Fruit fly (Drosophila melanogaster): Measurements from ENCODE around the gene Gr89a.

Gr89a gene

DNA sequence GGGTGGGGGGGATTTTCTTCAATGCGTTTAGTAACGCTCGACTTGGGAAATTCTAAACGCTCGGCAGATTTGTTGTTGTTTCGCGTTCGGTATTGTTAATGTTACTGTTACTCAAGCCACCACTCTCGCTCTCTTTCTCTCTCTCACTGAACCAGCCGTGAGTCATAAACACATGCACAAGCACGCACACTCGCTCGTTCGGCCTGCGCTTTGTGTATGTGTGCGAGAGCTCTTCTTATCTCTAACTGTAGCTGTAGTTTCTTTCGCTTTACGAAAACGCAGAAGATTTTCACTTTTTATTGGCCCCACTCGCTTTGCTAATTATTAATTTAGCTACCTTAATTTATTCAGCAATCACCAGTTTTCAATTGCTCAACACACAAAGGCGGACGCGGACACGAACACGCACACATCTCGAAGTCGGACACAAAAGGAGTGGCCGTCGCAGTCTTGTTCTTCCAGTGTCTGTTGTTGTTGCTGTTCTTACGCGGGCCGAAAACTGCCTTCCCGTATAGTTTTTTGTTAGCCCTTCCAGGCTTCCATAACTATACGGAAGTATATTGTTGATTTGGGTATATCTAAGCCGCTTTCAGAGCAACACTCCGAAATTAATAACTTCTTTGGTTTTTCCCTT is 45.7 kb downstream of the Gr89a start (continued):
- TF ChIP-seq Sp1 (GFP tag; optimal IDR thresholded peaks at IDR 0.05): no peak
- TF ChIP-seq Dif (GFP tag; optimal IDR thresholded peaks at IDR 0.05; ENCODE audit: partially characterized antibody): peak; percentile 67
- TF ChIP-seq dsf (GFP tag; optimal IDR thresholded peaks at IDR 0.05; ENCODE audit: borderline replicate concordance): no peak
- no peak for TF ChIP-seq lola (GFP tag; optimal IDR thresholded peaks at IDR 0.05)
- peak; percentile 13 to 50 for TF ChIP-seq dl (GFP tag; optimal IDR thresholded peaks at IDR 0.05; ENCODE audit: insufficient read depth in 1 of 2, partially characterized antibody in 2 of 2)
- no peak for TF ChIP-seq tai (GFP tag; optimal IDR thresholded peaks at IDR 0.05)
- no peak for TF ChIP-seq Hnf4 (GFP tag; optimal IDR thresholded peaks at IDR 0.05)
- TF ChIP-seq Dfd (GFP tag; optimal IDR thresholded peaks at IDR 0.05): no peak
- no peak for TF ChIP-seq ey (GFP tag; optimal IDR thresholded peaks at IDR 0.05)
- TF ChIP-seq h (GFP tag; optimal IDR thresholded peaks at IDR 0.05): no peak

DNA sequence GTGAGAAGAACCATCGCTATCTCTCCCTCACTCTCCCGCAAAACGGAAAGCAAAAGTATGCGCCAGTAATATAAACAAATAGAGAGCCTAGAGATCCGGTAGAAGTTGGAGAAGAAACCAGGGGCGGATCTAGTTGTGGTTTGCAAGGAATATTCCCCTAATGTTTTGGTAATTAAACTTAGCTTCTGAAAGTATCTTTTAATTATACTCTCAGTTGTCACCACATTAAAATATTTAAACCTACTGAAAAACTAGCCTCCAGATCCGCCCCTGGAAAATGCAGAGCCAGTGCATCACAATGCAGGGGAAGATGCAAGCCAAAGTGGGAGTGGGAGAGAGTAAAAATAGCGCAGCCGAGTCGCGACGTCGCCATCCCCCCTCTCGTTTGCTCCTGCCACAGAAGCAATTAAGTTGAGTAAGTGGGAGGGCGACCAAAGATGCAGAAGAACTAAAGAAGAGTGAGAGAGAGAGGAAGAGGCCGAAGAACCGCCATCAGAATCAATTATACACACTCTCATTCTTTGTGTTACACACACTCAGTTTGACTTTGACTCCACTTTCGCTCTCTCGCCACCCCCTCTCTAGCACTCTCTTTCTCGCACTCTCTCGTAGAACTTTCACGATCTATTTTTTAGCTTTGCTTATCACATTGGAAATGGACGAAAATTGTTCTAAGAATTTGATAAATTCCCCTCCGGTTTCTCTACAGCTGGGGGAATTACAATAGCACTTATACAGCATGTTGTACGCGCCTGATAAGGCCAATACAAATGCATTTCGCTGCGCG is 49.4 kb downstream of the Gr89a start:
- TF ChIP-seq Hr83 (GFP tag; optimal IDR thresholded peaks at IDR 0.05; ENCODE audit: poor library complexity, severe bottlenecking) (peak; percentile 71), dsf (GFP tag; optimal IDR thresholded peaks at IDR 0.05; ENCODE audit: borderline replicate concordance) (no peak), Myc (optimal IDR thresholded peaks at IDR 0.05) (no peak), CG9705 (GFP tag; optimal IDR thresholded peaks at IDR 0.05) (peak; percentile 52), Rel (GFP tag; optimal IDR thresholded peaks at IDR 0.05) (no peak), Rel (tag; optimal IDR thresholded peaks at IDR 0.05) (peak; percentile 100), sv (GFP tag; optimal IDR thresholded peaks at IDR 0.05) (peak; percentile 47), Hnf4 (GFP tag; optimal IDR thresholded peaks at IDR 0.05) (peak; percentile 81), Mio (GFP tag; optimal IDR thresholded peaks at IDR 0.05) (peak; percentile 55), dl (GFP tag; optimal IDR thresholded peaks at IDR 0.05; ENCODE audit: insufficient read depth in 1 of 2, partially characterized antibody in 2 of 2) (peak in 1 of 2 experiments; percentile 53), foxo (GFP tag; optimal IDR thresholded peaks at IDR 0.05) (peak in 1 of 2 experiments; percentile 94), fru (GFP tag; optimal IDR thresholded peaks at IDR 0.05) (peak; percentile 88), h (GFP tag; optimal IDR thresholded peaks at IDR 0.05) (peak; percentile 93), OdsH (GFP tag; optimal IDR thresholded peaks at IDR 0.05) (peak; percentile 82), HLH106 (tag; optimal IDR thresholded peaks at IDR 0.05) (peak; percentile 88), dmrt93B (GFP tag; optimal IDR thresholded peaks at IDR 0.05) (no peak), CrebA (GFP tag; optimal IDR thresholded peaks at IDR 0.05; ENCODE audit: borderline replicate concordance) (no peak), Hr78 (GFP tag; optimal IDR thresholded peaks at IDR 0.05) (no peak), N (GFP tag; optimal IDR thresholded peaks at IDR 0.05) (no peak), brk (GFP tag; optimal IDR thresholded peaks at IDR 0.05) (no peak), Dfd (GFP tag; optimal IDR thresholded peaks at IDR 0.05) (no peak), GATAd (GFP tag; optimal IDR thresholded peaks at IDR 0.05) (peak; percentile 59), jim (GFP tag; optimal IDR thresholded peaks at IDR 0.05) (no peak), ey (GFP tag; optimal IDR thresholded peaks at IDR 0.05) (peak; percentile 91), tai (GFP tag; optimal IDR thresholded peaks at IDR 0.05) (no peak), psq (GFP tag; optimal IDR thresholded peaks at IDR 0.05) (peak; percentile 77), CG32264 (GFP tag; optimal IDR thresholded peaks at IDR 0.05) (peak; percentile 68), rgr (GFP tag; optimal IDR thresholded peaks at IDR 0.05) (peak; percentile 88), pan (optimal IDR thresholded peaks at IDR 0.05) (no peak), Abd-B (GFP tag; optimal IDR thresholded peaks at IDR 0.05) (no peak), woc (GFP tag; optimal IDR thresholded peaks at IDR 0.05) (peak; percentile 70), lola (GFP tag; optimal IDR thresholded peaks at IDR 0.05) (no peak), Dif (GFP tag; optimal IDR thresholded peaks at IDR 0.05; ENCODE audit: partially characterized antibody) (peak; percentile 48), sage (GFP tag; optimal IDR thresholded peaks at IDR 0.05) (peak; percentile 42), usp (GFP tag; optimal IDR thresholded peaks at IDR 0.05) (no peak), Jra (GFP tag; optimal IDR thresholded peaks at IDR 0.05) (peak; percentile 32), br (GFP tag; optimal IDR thresholded peaks at IDR 0.05) (peak; percentile 84), Sp1 (GFP tag; optimal IDR thresholded peaks at IDR 0.05) (peak; percentile 64), Vsx2 (GFP tag; optimal IDR thresholded peaks at IDR 0.05; ENCODE audit: partially characterized antibody) (peak; percentile 46)

All from whole organism, wandering third instar larva.